Fruit fly (Drosophila melanogaster): ENCODE results near the gene CG10570.

dm6 chr2L:18785026-18785600, 25.9 kb downstream of the CG10570 start:
- TF ChIP-seq CG15710 (tag; optimal IDR thresholded peaks at IDR 0.05) (no peak), EcR (GFP tag; optimal IDR thresholded peaks at IDR 0.05) (no peak), CG34367 (tag; optimal IDR thresholded peaks at IDR 0.05) (no peak), Ets98B (GFP tag; IDR thresholded peaks at IDR 0.05) (no peak), CG17806 (tag; optimal IDR thresholded peaks at IDR 0.05) (no peak), CG12605 (GFP tag; IDR thresholded peaks at IDR 0.05) (no peak)
